Fruit fly (Drosophila melanogaster) whole organism, larva: ENCODE data around the gene CG34181.

Experiments used
- noc ChIP-seq: fragments of 200-800 bp; sonication (Bioruptor generic); optimal IDR thresholded peaks from 3 replicates; lab custom pipeline; 2019; ENCODE audit warnings: missing biosample characterization, mild to moderate bottlenecking, missing genetic modification characterization, moderate library complexity

Gene CG34181

DNA sequence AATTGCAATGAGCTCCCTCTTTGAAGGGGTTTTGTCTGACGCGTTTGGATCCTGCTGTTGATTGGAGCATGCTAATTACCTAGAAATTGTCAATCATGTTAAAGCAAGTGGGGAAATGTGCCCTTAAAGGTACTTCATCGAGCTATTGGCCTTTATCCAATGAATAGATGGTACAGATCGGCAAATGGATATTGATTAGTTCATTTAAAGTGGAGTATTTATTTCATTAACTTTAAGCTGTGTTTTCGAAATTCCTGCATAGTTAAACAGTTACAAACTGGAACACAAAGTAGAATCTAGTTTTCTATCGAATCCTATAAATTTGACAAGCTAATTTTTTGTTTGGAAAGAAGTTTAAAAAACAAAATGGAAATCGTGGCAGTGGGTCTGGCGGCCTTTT, at the start of gene CG34181:
Gene CG34181 (plus strand): TSS at position 301 of the 400 bp plus-strand sequence.
- no peak for TF ChIP-seq noc (tag; lab: Kevin White, UChicago)

DNA sequence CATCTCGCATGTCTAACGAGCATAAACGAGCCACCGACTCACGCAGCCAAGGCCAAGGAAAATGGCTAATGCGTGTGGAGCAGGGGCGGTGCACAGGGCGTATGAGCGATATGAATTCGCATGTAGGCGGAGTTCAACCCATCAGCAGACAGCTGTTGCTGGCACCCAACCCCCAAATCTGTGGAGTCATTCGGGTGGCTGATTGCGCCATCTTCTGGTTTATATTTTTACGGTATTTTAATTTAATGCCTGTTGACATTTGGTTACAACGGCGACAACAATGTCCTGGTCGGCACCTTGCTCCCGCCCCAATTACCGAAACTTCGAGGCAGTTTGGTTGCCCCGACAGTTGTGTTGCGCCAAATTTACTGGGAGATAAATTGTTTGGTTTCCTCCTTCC, 46.4 kb upstream of the CG34181 start:
- TF ChIP-seq noc (tag; lab: Kevin White, UChicago) = no peak

DNA sequence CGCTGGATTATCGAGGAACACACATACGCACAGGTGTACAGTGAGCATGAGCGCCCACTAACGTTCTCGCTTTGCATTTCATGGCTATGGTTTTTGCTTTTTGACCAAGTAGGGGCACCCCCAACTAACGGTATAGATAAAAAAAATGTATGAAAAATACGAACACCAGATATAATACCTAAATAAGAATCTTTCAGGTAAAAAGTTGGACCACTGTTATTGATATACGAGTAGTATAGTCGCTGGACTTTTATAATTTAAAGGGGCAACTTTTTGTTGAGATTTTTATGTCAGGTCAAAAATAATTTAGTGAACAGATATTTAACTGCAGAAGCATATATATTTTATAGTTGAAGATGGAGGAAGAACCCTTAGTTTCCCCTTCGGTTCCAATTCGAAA, 40.0 kb upstream of the CG34181 start, which contains the start of gene CG17005:
Gene CG17005 (plus strand): TSS at position 301 of the 400 bp plus-strand sequence.
- TF ChIP-seq noc (tag; lab: Kevin White, UChicago) = no peak

DNA sequence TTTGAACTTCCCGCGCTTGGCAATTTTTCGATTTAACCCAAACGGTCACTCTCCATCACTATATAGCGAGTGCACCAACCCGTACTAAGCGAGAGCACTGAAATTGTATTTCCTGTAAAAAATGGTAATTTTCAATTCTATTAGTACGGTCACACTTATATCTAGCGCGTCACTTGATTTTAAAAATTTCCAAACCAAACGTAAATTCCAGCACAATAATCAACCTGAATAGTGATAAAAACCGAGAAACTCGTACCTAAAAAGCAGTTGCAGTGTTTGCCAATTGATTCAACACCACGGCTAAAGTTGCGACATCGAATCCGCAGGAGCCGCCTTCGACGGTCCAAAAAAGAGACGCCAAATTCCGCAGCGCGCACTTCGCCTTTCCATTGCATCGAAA, 36.8 kb upstream of the CG34181 start, which contains the start of gene Cks30A:
Gene Cks30A (plus strand): TSS at position 136 of the 400 bp plus-strand sequence.
- TF ChIP-seq noc (tag; lab: Kevin White, UChicago) = no peak

DNA sequence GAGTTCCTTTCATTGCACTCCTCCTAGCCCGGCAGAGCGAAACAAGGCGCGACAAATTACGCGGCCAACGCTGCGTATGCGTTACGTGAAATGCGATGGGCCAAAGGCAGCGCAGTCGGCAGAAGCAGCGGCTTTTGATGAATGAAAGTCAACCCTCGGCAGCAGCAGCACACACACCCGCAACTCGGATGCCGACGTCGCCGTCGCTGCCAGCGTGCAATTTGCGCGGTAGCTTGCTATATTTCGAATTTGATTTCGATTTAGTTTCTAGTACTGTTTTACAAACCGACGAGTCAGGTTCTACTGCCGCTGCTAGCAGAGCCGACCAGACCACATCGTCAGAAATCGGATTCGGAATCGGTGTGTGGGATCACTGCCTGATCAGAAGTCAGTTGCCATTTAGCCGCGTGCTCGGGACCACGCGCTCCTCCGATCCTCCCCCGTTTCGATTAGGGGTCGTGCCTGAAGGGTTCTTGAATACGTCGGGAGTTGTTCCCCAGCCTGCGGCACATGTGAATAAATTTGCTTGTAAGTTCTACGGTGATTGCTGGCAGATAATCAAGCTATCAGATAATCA, 34.1 kb upstream of the CG34181 start, which contains the start of gene Eaat1:
Gene Eaat1 (plus strand): TSS at position 268 of the 577 bp plus-strand sequence.
- no peak for TF ChIP-seq noc (tag; lab: Kevin White, UChicago)

DNA sequence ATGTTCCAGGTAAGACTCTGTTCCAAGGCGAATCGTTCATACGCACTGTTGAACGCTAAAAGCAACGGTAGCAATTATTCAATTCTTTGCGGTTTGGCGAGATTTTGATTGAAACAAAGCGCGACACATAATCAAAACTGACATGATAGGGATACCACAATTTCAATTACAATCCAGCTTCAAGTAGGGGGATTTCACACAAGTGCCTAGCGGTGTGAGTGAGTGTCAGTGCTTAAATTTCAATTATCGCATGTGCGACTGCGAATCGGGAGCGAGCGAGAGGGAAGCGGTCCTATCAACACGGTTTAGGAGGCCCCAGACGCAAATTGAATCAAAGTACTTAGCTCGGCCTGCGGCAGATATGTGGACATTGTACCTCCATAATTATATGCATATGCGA, 28.6 kb upstream of the CG34181 start:
- TF ChIP-seq noc (tag; lab: Kevin White, UChicago) = no peak

DNA sequence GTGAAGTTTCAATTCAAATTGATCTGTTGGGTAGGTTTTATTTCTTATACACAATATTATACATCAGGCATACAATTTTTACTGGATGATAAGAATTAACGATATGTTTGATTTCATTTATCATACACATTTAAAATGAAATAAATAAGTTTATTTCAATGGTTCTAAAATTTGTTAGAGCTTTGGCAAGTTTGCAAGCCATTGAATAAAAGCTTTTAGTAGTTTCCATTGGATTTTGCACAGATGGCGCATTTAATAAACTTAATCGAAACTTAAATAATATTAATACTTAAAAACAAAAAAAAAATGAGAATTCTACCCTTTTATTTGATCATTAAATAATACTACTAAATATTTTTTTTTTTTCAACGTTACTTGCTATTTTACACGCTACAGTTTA, 25.5 kb upstream of the CG34181 start:
- no peak for TF ChIP-seq noc (tag; lab: Kevin White, UChicago)

DNA sequence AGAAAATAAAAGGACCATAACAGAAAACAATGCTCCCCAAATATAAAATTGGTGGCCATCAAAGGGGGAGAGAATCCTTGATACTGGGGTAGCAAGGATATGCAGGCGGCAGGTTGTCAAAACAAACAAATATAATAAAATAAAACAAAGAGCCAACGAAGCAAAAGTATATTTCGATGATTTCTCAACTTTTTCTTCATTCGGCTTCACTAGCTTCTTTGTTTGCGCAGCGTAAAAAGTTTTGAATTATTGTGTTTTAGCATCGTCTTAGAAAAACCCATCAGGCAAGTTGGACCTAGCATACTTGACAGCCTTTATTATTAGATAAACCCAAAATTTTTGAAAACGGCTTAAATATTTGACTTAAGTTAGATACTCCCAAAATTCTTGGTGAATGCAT, 24.9 kb upstream of the CG34181 start, which contains the start of gene CG3748:
Gene CG3748 (plus strand): TSS at position 301 of the 400 bp plus-strand sequence.
- TF ChIP-seq noc (tag; lab: Kevin White, UChicago) = no peak

DNA sequence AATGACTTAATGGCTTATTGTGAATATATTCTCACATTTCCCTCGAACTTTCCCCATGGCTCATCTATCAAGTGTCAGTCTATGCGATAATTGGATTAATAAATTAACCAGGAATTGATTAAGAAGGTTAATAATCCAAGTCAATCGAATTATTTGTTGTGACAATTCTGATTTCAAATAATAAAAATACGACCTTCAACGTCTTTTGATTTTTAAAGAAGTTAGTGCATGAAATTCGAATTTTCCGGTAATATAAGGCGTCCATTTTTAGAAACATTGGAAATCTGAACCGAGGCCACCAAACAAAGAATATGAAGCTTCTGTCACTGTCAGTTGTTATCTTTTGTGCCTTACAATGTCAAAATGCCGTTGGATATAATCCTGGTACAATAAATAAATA, 18.2 kb upstream of the CG34181 start, which contains the start of gene CG43350:
Gene CG43350 (plus strand): TSS at position 301 of the 400 bp plus-strand sequence.
- no peak for TF ChIP-seq noc (tag; lab: Kevin White, UChicago)

DNA sequence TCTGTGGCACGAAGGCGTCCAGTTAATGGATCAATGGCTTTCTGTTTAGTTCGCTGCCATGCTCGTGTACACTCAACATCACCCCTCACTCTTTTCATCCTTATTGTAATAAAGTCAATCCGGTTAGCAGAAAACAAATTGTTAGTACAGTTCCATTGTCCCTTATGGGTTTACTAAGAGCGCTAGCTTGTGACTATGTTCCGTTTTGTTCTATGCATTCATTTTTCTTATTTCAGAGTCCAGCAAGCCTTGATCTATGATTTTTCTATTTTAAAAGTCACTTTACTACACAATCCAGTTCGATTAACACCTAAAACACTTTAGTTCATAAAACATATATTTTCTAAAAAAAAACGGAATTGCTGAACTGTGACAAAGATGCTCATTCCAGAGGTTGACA, 17.3 kb upstream of the CG34181 start, which contains the start of gene CG13110:
Gene CG13110 (plus strand): TSS at position 301 of the 400 bp plus-strand sequence.
- no peak for TF ChIP-seq noc (tag; lab: Kevin White, UChicago)

DNA sequence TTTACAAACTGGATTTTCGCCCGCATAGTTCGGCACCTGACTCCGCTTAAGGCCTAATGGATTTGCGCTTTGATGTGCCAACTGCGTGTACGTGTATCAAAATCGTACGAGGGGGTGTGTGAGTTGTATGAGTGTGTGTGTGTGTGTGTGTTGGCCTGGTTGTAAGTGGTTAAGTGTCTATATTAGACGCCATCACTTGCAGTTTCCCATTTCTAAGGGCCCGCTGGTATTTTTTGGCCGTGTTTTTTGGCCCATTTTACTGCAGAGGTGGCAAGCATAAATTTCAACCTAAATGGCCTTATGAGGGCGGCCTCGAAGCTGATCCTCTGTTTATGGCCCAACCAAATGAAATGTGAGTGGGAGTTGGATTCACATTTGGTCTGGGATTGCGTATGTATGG, 2.3 kb downstream of the CG34181 start:
- TF ChIP-seq noc (tag; lab: Kevin White, UChicago) = no peak

DNA sequence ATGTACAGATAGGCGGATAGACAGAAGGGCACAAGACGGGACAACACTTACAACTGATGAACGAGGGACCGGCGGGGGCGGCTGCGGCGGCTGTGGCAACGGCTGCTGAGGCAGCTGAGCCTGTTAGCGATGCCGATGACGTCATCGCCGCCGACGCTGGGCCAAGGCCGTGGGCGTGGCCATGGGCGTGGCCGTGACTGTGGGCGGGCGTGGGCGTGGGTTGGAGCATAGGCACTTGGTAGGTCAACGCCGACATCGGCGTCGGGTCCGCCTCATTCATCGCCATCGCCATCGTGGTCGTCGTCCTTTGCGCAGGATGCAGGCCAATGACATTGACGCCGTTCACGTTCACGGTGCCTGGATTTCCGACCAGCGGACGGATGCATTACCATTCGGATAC, 10.3 kb downstream of the CG34181 start:
- no peak for TF ChIP-seq noc (tag; lab: Kevin White, UChicago)

DNA sequence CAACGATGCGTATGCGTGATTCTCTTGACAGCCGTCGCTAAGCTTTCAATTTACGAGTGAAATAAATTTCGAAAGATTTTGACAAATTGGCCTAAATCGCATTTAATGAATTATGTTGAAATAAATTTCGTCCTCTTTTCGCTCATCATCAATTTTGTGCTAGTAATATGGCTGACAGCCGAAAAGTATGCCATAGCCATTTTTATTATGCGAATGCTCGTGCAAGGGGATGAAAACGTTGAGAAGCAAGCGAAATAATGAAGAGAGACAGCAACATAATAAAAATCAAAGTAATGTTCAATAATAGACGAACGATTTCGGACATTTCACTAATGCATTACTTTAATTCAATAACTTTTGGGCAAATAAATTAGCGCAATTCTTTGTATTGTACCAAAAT, 18.8 kb downstream of the CG34181 start:
- no peak for TF ChIP-seq noc (tag; lab: Kevin White, UChicago)

DNA sequence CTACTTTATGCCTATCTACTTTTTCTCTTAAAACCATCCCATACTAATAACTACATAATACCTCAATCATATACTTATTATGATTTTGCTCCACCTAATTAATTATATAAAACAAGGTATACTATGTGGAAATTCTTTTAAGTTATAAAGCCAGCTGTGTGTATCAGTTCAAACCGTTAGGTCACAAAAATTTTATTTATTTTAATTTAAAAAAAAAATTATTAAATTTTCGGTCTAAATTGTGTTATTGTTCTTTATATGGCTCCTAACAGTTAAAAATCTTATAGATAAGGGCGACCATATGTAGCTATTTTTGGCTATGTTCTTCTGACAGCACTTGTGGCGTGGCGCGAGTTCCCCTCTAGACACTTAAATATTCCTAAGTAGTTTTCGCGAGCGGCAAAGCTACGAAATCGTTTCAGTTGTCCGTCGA, 19.8 kb downstream of the CG34181 start, which contains the start of gene Aldh:
Gene Aldh (plus strand): TSS at position 150 of the 433 bp plus-strand sequence.
- peak; percentile 79 for TF ChIP-seq noc (tag; lab: Kevin White, UChicago)

DNA sequence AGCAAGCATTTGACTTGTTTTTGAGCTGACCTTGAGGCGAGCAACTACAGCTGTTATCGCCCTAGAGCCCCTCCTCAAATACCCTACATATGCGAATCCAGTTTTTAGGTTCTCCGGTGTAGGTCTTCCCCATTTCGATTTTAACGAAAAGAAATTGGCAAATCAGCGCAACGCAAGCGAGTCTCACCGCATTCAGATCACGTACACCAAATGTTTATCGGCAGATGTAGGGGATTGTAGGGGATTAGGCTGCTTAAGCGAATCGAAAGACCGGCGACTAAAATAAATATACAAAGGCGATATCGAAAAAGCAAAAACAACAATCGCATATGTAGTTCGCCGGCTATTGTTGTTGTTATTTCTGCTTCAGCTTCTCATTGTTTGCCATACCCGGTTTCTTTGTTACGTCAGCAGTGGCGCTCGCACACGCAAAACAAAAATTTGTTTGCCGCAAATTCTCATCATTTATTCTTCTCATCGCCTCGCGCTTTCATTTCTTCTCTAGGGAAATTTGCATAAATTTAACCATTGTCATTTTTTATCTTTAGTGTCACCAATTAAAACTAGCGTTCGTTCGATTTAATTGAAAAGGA, 20.7 kb downstream of the CG34181 start:
- peak; percentile 76 for TF ChIP-seq noc (tag; lab: Kevin White, UChicago)

DNA sequence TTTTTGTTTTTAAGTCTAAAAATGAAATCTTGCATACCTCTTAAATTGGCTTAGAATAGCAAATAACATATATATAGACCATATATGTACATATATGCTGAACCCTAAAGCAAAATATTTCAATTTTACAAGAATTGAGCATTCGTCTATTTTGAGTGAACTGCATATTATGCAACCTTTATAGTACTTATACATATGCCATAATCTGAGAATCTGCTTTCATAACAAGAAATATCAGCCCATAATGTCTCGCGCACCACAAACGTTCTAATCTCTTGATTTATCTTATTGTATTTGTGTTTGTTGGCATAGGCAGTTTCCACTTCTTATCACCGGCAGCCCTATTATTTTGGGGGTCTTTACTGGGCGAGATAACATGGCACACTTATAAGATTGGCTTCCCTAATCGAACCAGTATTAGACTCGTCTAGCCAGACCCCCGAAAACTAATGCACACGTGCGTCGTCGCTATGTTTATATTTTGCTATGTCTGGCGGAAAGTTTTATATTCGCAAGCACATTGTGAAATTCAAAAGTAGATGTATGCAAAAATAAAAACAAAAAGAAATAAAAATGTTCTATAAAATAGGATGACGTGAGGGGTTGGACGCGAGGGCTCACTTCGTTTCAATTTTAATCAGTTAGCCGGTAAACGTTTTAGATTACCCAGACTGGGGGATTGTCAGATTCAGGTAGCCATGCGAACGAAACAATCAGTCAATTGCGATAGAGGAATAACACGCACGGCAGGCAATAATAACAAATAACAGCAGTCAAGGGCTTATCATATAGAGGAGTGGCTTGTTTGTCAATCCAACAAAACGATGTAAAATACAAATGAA, 21.7 kb downstream of the CG34181 start:
- TF ChIP-seq noc (tag; lab: Kevin White, UChicago) = peak; percentile 64
